Fruit fly (Drosophila melanogaster) whole organism, embryonic: Measurements from ENCODE around the gene CycG.
A peak's percentile ranks its signal among the peaks of the same experiment; 100 is the strongest.

Experiments used
- Aef1 ChIP-seq: fragments of 200-800 bp; sonication (Bioruptor generic); IDR thresholded peaks from 3 replicates; pipeline ENCODE4 v1.3.6; 2022; ENCODE audit warnings: missing biosample characterization, missing genetic modification characterization
- Asciz ChIP-seq: fragments of 200-800 bp; sonication (Bioruptor generic); optimal IDR thresholded peaks from 2 replicates; lab custom pipeline; 2017; ENCODE audit warnings: missing biosample characterization, mild to moderate bottlenecking, missing genetic modification characterization, missing genetic modification reagents
- BEAF-32 ChIP-seq: fragments of 200-800 bp; sonication (Bioruptor generic); optimal IDR thresholded peaks from 3 replicates; lab custom pipeline; 2017; ENCODE audit warnings: missing biosample characterization, missing genetic modification characterization, mild to moderate bottlenecking, moderate library complexity, missing genetic modification reagents
- CG10565 ChIP-seq: fragments of 200-800 bp; sonication (Bioruptor generic); optimal IDR thresholded peaks from 3 replicates; lab custom pipeline; 2016; ENCODE audit warnings: missing biosample characterization, mild to moderate bottlenecking, missing genetic modification characterization
- CG10959 ChIP-seq: fragments of 200-800 bp; sonication (Bioruptor generic); IDR thresholded peaks from 2 replicates; pipeline ENCODE4 v1.3.6; 2022; ENCODE audit warnings: missing biosample characterization, missing genetic modification characterization
- CG12219 ChIP-seq: fragments of 200-800 bp; sonication (Bioruptor generic); optimal IDR thresholded peaks from 3 replicates; lab custom pipeline; 2018; ENCODE audit warnings: missing biosample characterization, mild to moderate bottlenecking, missing genetic modification characterization
- CG13123 ChIP-seq: fragments of 200-800 bp; sonication (Bioruptor generic); optimal IDR thresholded peaks from 2 replicates; lab custom pipeline; 2016; ENCODE audit warnings: missing biosample characterization, missing genetic modification characterization
- CG13424 ChIP-seq: fragments of 200-800 bp; sonication (Bioruptor generic); optimal IDR thresholded peaks from 2 replicates; lab custom pipeline; 2019; ENCODE audit warnings: missing biosample characterization, mild to moderate bottlenecking, missing genetic modification characterization, moderate library complexity
- CG13624 ChIP-seq: fragments of 200-800 bp; sonication (Bioruptor generic); optimal IDR thresholded peaks from 2 replicates; lab custom pipeline; 2016; ENCODE audit warnings: missing biosample characterization, missing genetic modification characterization
- CG1529 ChIP-seq: fragments of 200-800 bp; sonication (Bioruptor generic); optimal IDR thresholded peaks from 3 replicates; lab custom pipeline; 2018; ENCODE audit warnings: missing biosample characterization, missing genetic modification characterization
- CG17328 ChIP-seq: fragments of 200-800 bp; sonication (Bioruptor generic); IDR thresholded peaks from 2 replicates; pipeline ENCODE4 v1.3.6; 2022; ENCODE audit warnings: missing biosample characterization, missing genetic modification characterization
- CG17359 ChIP-seq: fragments of 200-800 bp; sonication (Bioruptor generic); optimal IDR thresholded peaks from 3 replicates; lab custom pipeline; 2018; ENCODE audit warnings: missing biosample characterization, mild to moderate bottlenecking, missing genetic modification characterization, moderate library complexity
- CG17912 ChIP-seq: fragments of 200-800 bp; sonication (Bioruptor generic); optimal IDR thresholded peaks from 2 replicates; lab custom pipeline; 2018; ENCODE audit warnings: missing biosample characterization, mild to moderate bottlenecking, missing genetic modification characterization
- CG2202 ChIP-seq: fragments of 200-800 bp; sonication (Bioruptor generic); optimal IDR thresholded peaks from 2 replicates; lab custom pipeline; 2018; ENCODE audit warnings: missing biosample characterization, mild to moderate bottlenecking, missing genetic modification characterization
- CG32532 ChIP-seq: fragments of 200-800 bp; sonication (Bioruptor generic); IDR thresholded peaks from 2 replicates; pipeline ENCODE4 v1.3.6; 2022; ENCODE audit warnings: missing biosample characterization, missing genetic modification characterization
- CG32772 ChIP-seq: fragments of 200-800 bp; sonication (Bioruptor generic); IDR thresholded peaks from 2 replicates; pipeline ENCODE4 v1.3.6; 2022; ENCODE audit warnings: missing biosample characterization, missing genetic modification characterization
- CG34224 ChIP-seq: fragments of 200-800 bp; sonication (Bioruptor generic); IDR thresholded peaks from 3 replicates; pipeline ENCODE4 v1.3.6; 2022; ENCODE audit warnings: missing biosample characterization, missing genetic modification characterization; ENCODE audit not compliant: partially characterized antibody
- CG4820 ChIP-seq: fragments of 200-800 bp; sonication (Bioruptor generic); optimal IDR thresholded peaks from 3 replicates; lab custom pipeline; 2016; ENCODE audit warnings: missing biosample characterization, missing genetic modification characterization
- CG6175 ChIP-seq: fragments of 200-800 bp; sonication (Bioruptor generic); IDR thresholded peaks from 3 replicates; pipeline ENCODE4 v1.3.6; 2022; ENCODE audit warnings: missing biosample characterization, missing genetic modification characterization
- CTCF ChIP-seq: fragments of 200-800 bp; sonication (Bioruptor generic); optimal IDR thresholded peaks from 2 replicates; lab custom pipeline; 2017; ENCODE audit warnings: missing biosample characterization, mild to moderate bottlenecking, missing genetic modification characterization, moderate library complexity
- Chrac-16 ChIP-seq: fragments of 200-800 bp; sonication (Bioruptor generic); optimal IDR thresholded peaks from 3 replicates; lab custom pipeline; 2016; ENCODE audit warnings: missing biosample characterization, missing genetic modification characterization
- Dad ChIP-seq: fragments of 200-800 bp; sonication (Bioruptor generic); optimal IDR thresholded peaks from 3 replicates; lab custom pipeline; 2016; ENCODE audit warnings: missing biosample characterization, missing genetic modification characterization
- Dp ChIP-seq: fragments of 200-800 bp; sonication (Bioruptor generic); optimal IDR thresholded peaks from 2 replicates; lab custom pipeline; 2018; ENCODE audit warnings: missing biosample characterization, mild to moderate bottlenecking, missing genetic modification characterization, moderate library complexity
- Hmx ChIP-seq: fragments of 200-800 bp; sonication (Bioruptor generic); optimal IDR thresholded peaks from 2 replicates; lab custom pipeline; 2016; ENCODE audit warnings: missing biosample characterization, missing genetic modification characterization
- Lhr ChIP-seq: fragments of 200-800 bp; sonication (Bioruptor generic); optimal IDR thresholded peaks from 3 replicates; lab custom pipeline; 2017; ENCODE audit warnings: mild to moderate bottlenecking, missing biosample characterization, missing genetic modification reagents, missing genetic modification characterization
- MESR4 ChIP-seq: fragments of 200-800 bp; sonication (Bioruptor generic); optimal IDR thresholded peaks from 2 replicates; lab custom pipeline; 2018; ENCODE audit warnings: missing biosample characterization, mild to moderate bottlenecking, missing genetic modification characterization, moderate library complexity
- Med ChIP-seq: fragments of 200-800 bp; sonication (Bioruptor generic); peaks from one replicate; lab custom pipeline; 2016; ENCODE audit warnings: missing biosample characterization, missing genetic modification characterization, mild to moderate bottlenecking, inconsistent platforms, moderate library complexity
- NfI ChIP-seq: fragments of 200-800 bp; sonication (Bioruptor generic); optimal IDR thresholded peaks from 3 replicates; lab custom pipeline; 2018; ENCODE audit warnings: missing biosample characterization, mild to moderate bottlenecking, missing genetic modification characterization, moderate library complexity
- Ptx1 ChIP-seq: fragments of 200-800 bp; sonication (Bioruptor generic); IDR thresholded peaks from 2 replicates; pipeline ENCODE4 v1.3.6; 2022; ENCODE audit warnings: missing biosample characterization, missing genetic modification characterization
- Rx ChIP-seq: fragments of 200-800 bp; sonication (Bioruptor generic); IDR thresholded peaks from 2 replicates; pipeline ENCODE4 v1.3.6; 2022; ENCODE audit warnings: missing biosample characterization, missing genetic modification characterization
- Sox100B ChIP-seq: fragments of 200-800 bp; sonication (Bioruptor generic); optimal IDR thresholded peaks from 3 replicates; lab custom pipeline; 2018; ENCODE audit warnings: missing biosample characterization, mild to moderate bottlenecking, missing genetic modification characterization
- ac ChIP-seq: fragments of 200-800 bp; sonication (Bioruptor generic); optimal IDR thresholded peaks from 3 replicates; lab custom pipeline; 2017; ENCODE audit warnings: missing biosample characterization, mild to moderate bottlenecking, missing genetic modification characterization
- amos ChIP-seq: fragments of 200-800 bp; sonication (Bioruptor generic); IDR thresholded peaks from 2 replicates; pipeline ENCODE4 v1.3.6; 2022; ENCODE audit warnings: missing biosample characterization, missing genetic modification characterization; ENCODE audit not compliant: partially characterized antibody
- ap ChIP-seq: fragments of 200-800 bp; sonication (Bioruptor generic); IDR thresholded peaks from 2 replicates; pipeline ENCODE4 v1.3.6; 2022; ENCODE audit warnings: missing biosample characterization, missing genetic modification characterization
- az2 ChIP-seq: fragments of 200-800 bp; sonication (Bioruptor generic); optimal IDR thresholded peaks from 3 replicates; lab custom pipeline; 2016; ENCODE audit warnings: missing biosample characterization, missing genetic modification characterization
- bcd ChIP-seq: fragments of 200-800 bp; sonication (Bioruptor generic); optimal IDR thresholded peaks from 2 replicates; lab custom pipeline; 2017; ENCODE audit warnings: missing biosample characterization, mild to moderate bottlenecking, missing genetic modification characterization
- bigmax ChIP-seq: fragments of 200-800 bp; sonication (Bioruptor generic); optimal IDR thresholded peaks from 2 replicates; lab custom pipeline; 2018; ENCODE audit warnings: missing biosample characterization, mild to moderate bottlenecking, missing genetic modification characterization
- croc ChIP-seq: fragments of 200-800 bp; sonication (Bioruptor generic); conservative IDR thresholded peaks from 3 replicates; pipeline ENCODE4 v1.3.6; 2022; ENCODE audit warnings: missing biosample characterization, missing genetic modification characterization
- crp ChIP-seq, 2 experiments: fragments of 200-800 bp; sonication (Bioruptor generic); optimal IDR thresholded peaks; 2 replicates in 1 of 2; 3 replicates in 1 of 2; lab custom pipeline; 2017; ENCODE audit warnings: missing biosample characterization in 2 of 2, missing genetic modification characterization in 2 of 2, mild to moderate bottlenecking in 1 of 2, moderate library complexity in 1 of 2
- en ChIP-seq: fragments of 200-800 bp; sonication (Bioruptor generic); optimal IDR thresholded peaks from 2 replicates; lab custom pipeline; 2016; ENCODE audit warnings: missing biosample characterization, missing genetic modification characterization
- ftz-f1 ChIP-seq: fragments of 200-800 bp; sonication (Bioruptor generic); optimal IDR thresholded peaks from 2 replicates; lab custom pipeline; 2016; ENCODE audit warnings: missing biosample characterization, missing genetic modification characterization
- grau ChIP-seq: fragments of 200-800 bp; optimal IDR thresholded peaks from 3 replicates; lab custom pipeline; 2019; ENCODE audit warnings: missing biosample characterization, mild to moderate bottlenecking, missing genetic modification characterization, moderate library complexity
- her ChIP-seq: fragments of 200-800 bp; sonication (Bioruptor generic); optimal IDR thresholded peaks from 2 replicates; lab custom pipeline; 2016; ENCODE audit warnings: missing biosample characterization, missing genetic modification characterization
- maf-S ChIP-seq: fragments of 200-800 bp; sonication (Bioruptor generic); optimal IDR thresholded peaks from 2 replicates; lab custom pipeline; 2016; ENCODE audit warnings: missing biosample characterization, missing genetic modification characterization
- pnt ChIP-seq: fragments of 200-800 bp; sonication (Bioruptor generic); optimal IDR thresholded peaks from 3 replicates; lab custom pipeline; 2016; ENCODE audit warnings: missing biosample characterization, missing genetic modification characterization
- scrt ChIP-seq: fragments of 200-800 bp; sonication (Bioruptor generic); optimal IDR thresholded peaks from 2 replicates; lab custom pipeline; 2018; ENCODE audit warnings: missing biosample characterization, mild to moderate bottlenecking, missing genetic modification characterization, moderate library complexity
- seq ChIP-seq: fragments of 200-800 bp; sonication (Bioruptor generic); IDR thresholded peaks from 2 replicates; pipeline ENCODE4 v1.3.6; 2022; ENCODE audit warnings: missing biosample characterization, missing genetic modification characterization
- tin ChIP-seq: fragments of 200-800 bp; sonication (Bioruptor generic); optimal IDR thresholded peaks from 3 replicates; lab custom pipeline; 2016; ENCODE audit warnings: missing biosample characterization, missing genetic modification characterization
- wdn ChIP-seq: fragments of 200-800 bp; sonication (Bioruptor generic); IDR thresholded peaks from 2 replicates; pipeline ENCODE4 v1.3.6; 2022; ENCODE audit warnings: missing biosample characterization, missing genetic modification characterization
- wor ChIP-seq: fragments of 200-800 bp; sonication (Bioruptor generic); IDR thresholded peaks from 2 replicates; pipeline ENCODE4 v1.3.6; 2022; ENCODE audit warnings: missing biosample characterization, missing genetic modification characterization

CycG gene

DNA sequence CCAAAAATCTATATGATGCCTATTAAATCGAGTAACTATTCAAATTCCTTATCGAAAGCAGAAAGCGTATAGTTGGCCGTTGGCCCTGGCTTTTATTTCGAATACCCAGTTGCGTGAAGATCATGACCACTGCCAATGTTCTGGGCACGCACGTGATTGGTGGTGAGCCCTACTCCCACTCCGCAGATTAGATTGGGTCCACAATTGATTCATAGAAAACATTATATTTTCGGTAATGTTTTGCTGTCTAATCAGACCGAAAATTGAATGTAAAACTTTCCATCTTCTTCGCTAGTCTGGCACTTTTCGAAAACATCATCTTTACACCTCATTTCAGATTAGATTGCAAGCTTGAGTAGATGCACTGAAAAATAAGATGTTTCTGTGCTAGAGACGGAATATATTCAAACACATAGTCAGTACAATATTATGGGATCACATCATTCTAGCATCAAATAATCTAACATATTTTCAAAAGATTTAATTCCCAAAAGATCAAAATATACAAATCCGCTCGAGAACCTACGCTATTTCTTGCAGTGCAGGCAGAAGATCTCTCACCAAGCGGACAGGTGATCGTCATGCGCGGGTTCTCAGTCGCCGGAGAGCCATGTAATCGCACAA lies 20.1 kb downstream of the CycG start, which contains the start of gene CG1774 (continued):
- TF ChIP-seq Dp (GFP tag; lab: Kevin White, UChicago) (no peak), ftz-f1 (GFP tag; lab: Kevin White, UChicago) (no peak), CG17912 (no peak), CG32772 (peak; percentile 71; the same call in 1 of the 2 replicates), ac (GFP tag; lab: Kevin White, UChicago) (no peak), maf-S (GFP tag; lab: Kevin White, UChicago) (peak; percentile 63), CG10959 (GFP tag; lab: Robert Waterston, UW) (no peak), CG6175 (GFP tag; lab: Robert Waterston, UW) (peak; percentile 61; the same call in 2 of the 3 replicates), CG32532 (GFP tag; lab: Robert Waterston, UW) (peak; percentile 90), amos (no peak), wor (GFP tag; lab: Robert Waterston, UW) (0 out of 2 replicates have a peak, but pooled peaks have one; percentile 37), her (GFP tag; lab: Kevin White, UChicago) (peak; percentile 83), ap (peak; percentile 57), CG2202 (tag; lab: Kevin White, UChicago) (no peak), NfI (GFP tag; lab: Kevin White, UChicago) (peak; percentile 79), seq (GFP tag; lab: Robert Waterston, UW) (peak; percentile 67), crp (GFP tag; optimal IDR thresholded peaks at IDR 0.05; lab: Kevin White, UChicago) (peak in 1 of 2 experiments; percentile 23), croc (no peak; the same call in 2 of the 3 replicates), wdn (GFP tag; lab: Robert Waterston, UW) (peak; percentile 65; the same call in 1 of the 2 replicates), Aef1 (GFP tag; lab: Robert Waterston, UW) (peak; percentile 77; the same call in 2 of the 3 replicates), bigmax (GFP tag; lab: Kevin White, UChicago) (no peak), CG10565 (no peak), CG34224 (no peak), Dad (peak; percentile 44), Sox100B (peak; percentile 28), CG13424 (tag; lab: Kevin White, UChicago) (peak; percentile 72), CG1529 (peak; percentile 37), Lhr (GFP tag; lab: Kevin White, UChicago) (no peak), Med (peak; percentile 98), CTCF (GFP tag; lab: Kevin White, UChicago) (no peak), az2 (peak; percentile 70), tin (GFP tag; lab: Kevin White, UChicago) (peak; percentile 65), CG17328 (GFP tag; lab: Robert Waterston, UW) (peak; percentile 61), pnt (peak; percentile 64), BEAF-32 (GFP tag; lab: Kevin White, UChicago) (no peak), bcd (peak; percentile 82), Asciz (GFP tag; lab: Kevin White, UChicago) (peak; percentile 53), grau (tag; lab: Kevin White, UChicago) (peak; percentile 85), CG13123 (GFP tag; lab: Kevin White, UChicago) (peak; percentile 11), Hmx (GFP tag; lab: Kevin White, UChicago) (peak; percentile 34), scrt (GFP tag; lab: Kevin White, UChicago) (peak; percentile 81), CG17359 (tag; lab: Kevin White, UChicago) (peak; percentile 79), CG13624 (peak; percentile 91), CG12219 (GFP tag; lab: Kevin White, UChicago) (peak; percentile 66), Rx (GFP tag; lab: Robert Waterston, UW) (no peak; the same call in 1 of the 2 replicates), MESR4 (GFP tag; lab: Kevin White, UChicago) (no peak), Chrac-16 (GFP tag; lab: Kevin White, UChicago) (peak; percentile 66), CG4820 (peak; percentile 58), en (peak; percentile 52), Ptx1 (GFP tag; lab: Robert Waterston, UW) (peak; percentile 85)
